Fruit fly (Drosophila melanogaster) whole organism, embryonic: Measurements from ENCODE around the gene CG8128.
A peak's percentile ranks its signal among the peaks of the same experiment; 100 is the strongest.

Experiments used
- Abd-B ChIP-seq: fragments of 200-800 bp; sonication (Bioruptor generic); optimal IDR thresholded peaks from 2 replicates; lab custom pipeline; 2018; ENCODE audit warnings: missing biosample characterization, mild to moderate bottlenecking, missing genetic modification characterization, moderate library complexity
- Atf-2 ChIP-seq: fragments of 200-800 bp; sonication (Bioruptor generic); optimal IDR thresholded peaks from 2 replicates; lab custom pipeline; 2016; ENCODE audit warnings: missing biosample characterization, missing genetic modification characterization
- Blimp-1 ChIP-seq: fragments of 200-800 bp; sonication (Bioruptor generic); optimal IDR thresholded peaks from 3 replicates; lab custom pipeline; 2018; ENCODE audit warnings: missing biosample characterization, missing genetic modification characterization, mild to moderate bottlenecking, moderate library complexity, missing genetic modification reagents
- C15 ChIP-seq: fragments of 200-800 bp; sonication (Bioruptor generic); IDR thresholded peaks from 3 replicates; pipeline ENCODE4 v1.3.6; 2022; ENCODE audit warnings: missing biosample characterization, missing genetic modification characterization
- CG10147 ChIP-seq: fragments of 200-800 bp; sonication (Bioruptor generic); optimal IDR thresholded peaks from 2 replicates; lab custom pipeline; 2019; ENCODE audit warnings: missing biosample characterization, mild to moderate bottlenecking, missing genetic modification characterization, moderate library complexity
- CG11504 ChIP-seq: fragments of 200-800 bp; sonication (Bioruptor generic); optimal IDR thresholded peaks from 3 replicates; lab custom pipeline; 2019; ENCODE audit warnings: missing biosample characterization, mild to moderate bottlenecking, missing genetic modification characterization, moderate library complexity
- CG12391 ChIP-seq: fragments of 200-800 bp; sonication (Bioruptor generic); optimal IDR thresholded peaks from 3 replicates; lab custom pipeline; 2018; ENCODE audit warnings: missing biosample characterization, mild to moderate bottlenecking, missing genetic modification characterization, moderate library complexity
- CG12769 ChIP-seq: fragments of 200-800 bp; sonication (Bioruptor generic); optimal IDR thresholded peaks from 2 replicates; lab custom pipeline; 2019; ENCODE audit warnings: missing biosample characterization, mild to moderate bottlenecking, missing genetic modification characterization, moderate library complexity
- CG14710 ChIP-seq: fragments of 200-800 bp; sonication (Bioruptor generic); optimal IDR thresholded peaks from 3 replicates; lab custom pipeline; 2019; ENCODE audit warnings: missing biosample characterization, mild to moderate bottlenecking, missing genetic modification characterization, moderate library complexity
- CG1647 ChIP-seq: fragments of 200-800 bp; sonication (Bioruptor generic); optimal IDR thresholded peaks from 3 replicates; lab custom pipeline; 2016; ENCODE audit warnings: missing biosample characterization, missing genetic modification characterization
- CG16813 ChIP-seq: fragments of 200-800 bp; sonication (Bioruptor generic); IDR thresholded peaks from 3 replicates; pipeline ENCODE4 v1.3.6; 2022; ENCODE audit warnings: missing biosample characterization, missing genetic modification characterization; ENCODE audit not compliant: partially characterized antibody
- CG17802 ChIP-seq: fragments of 200-800 bp; sonication (Bioruptor generic); optimal IDR thresholded peaks from 2 replicates; lab custom pipeline; 2018; ENCODE audit warnings: missing biosample characterization, mild to moderate bottlenecking, missing genetic modification characterization, moderate library complexity
- CG2712 ChIP-seq: fragments of 200-800 bp; optimal IDR thresholded peaks from 3 replicates; lab custom pipeline; 2019; ENCODE audit warnings: missing biosample characterization, mild to moderate bottlenecking, missing genetic modification characterization, moderate library complexity
- CG2875 ChIP-seq: fragments of 200-800 bp; sonication (Bioruptor generic); optimal IDR thresholded peaks from 2 replicates; lab custom pipeline; 2017; ENCODE audit warnings: missing biosample characterization, mild to moderate bottlenecking, missing genetic modification characterization, missing genetic modification reagents
- CG32532 ChIP-seq: fragments of 200-800 bp; sonication (Bioruptor generic); IDR thresholded peaks from 2 replicates; pipeline ENCODE4 v1.3.6; 2022; ENCODE audit warnings: missing biosample characterization, missing genetic modification characterization
- CG34224 ChIP-seq: fragments of 200-800 bp; sonication (Bioruptor generic); IDR thresholded peaks from 3 replicates; pipeline ENCODE4 v1.3.6; 2022; ENCODE audit warnings: missing biosample characterization, missing genetic modification characterization; ENCODE audit not compliant: partially characterized antibody
- CG3847 ChIP-seq: fragments of 200-800 bp; sonication (Bioruptor generic); IDR thresholded peaks from 2 replicates; pipeline ENCODE4 v1.3.6; 2022; ENCODE audit warnings: missing biosample characterization, missing genetic modification characterization
- CG43689 ChIP-seq: fragments of 200-800 bp; sonication (Bioruptor generic); IDR thresholded peaks from 2 replicates; pipeline ENCODE4 v1.3.6; 2022; ENCODE audit warnings: missing biosample characterization, missing genetic modification characterization
- CG6175 ChIP-seq: fragments of 200-800 bp; sonication (Bioruptor generic); IDR thresholded peaks from 3 replicates; pipeline ENCODE4 v1.3.6; 2022; ENCODE audit warnings: missing biosample characterization, missing genetic modification characterization
- CG6272 ChIP-seq: fragments of 200-800 bp; sonication (Bioruptor generic); IDR thresholded peaks from 2 replicates; pipeline ENCODE4 v1.3.6; 2022; ENCODE audit warnings: missing biosample characterization, missing genetic modification characterization
- CG6813 ChIP-seq: fragments of 200-800 bp; sonication (Bioruptor generic); optimal IDR thresholded peaks from 2 replicates; lab custom pipeline; 2017; ENCODE audit warnings: missing biosample characterization, missing genetic modification characterization, mild to moderate bottlenecking, moderate library complexity, missing genetic modification reagents
- CrebB ChIP-seq: fragments of 200-800 bp; sonication (Bioruptor generic); optimal IDR thresholded peaks from 3 replicates; lab custom pipeline; 2018; ENCODE audit warnings: missing biosample characterization, mild to moderate bottlenecking, missing genetic modification characterization
- Fer3 ChIP-seq: fragments of 200-800 bp; sonication (Bioruptor generic); optimal IDR thresholded peaks from 2 replicates; lab custom pipeline; 2018; ENCODE audit warnings: missing biosample characterization, mild to moderate bottlenecking, missing genetic modification characterization, moderate library complexity
- HLH4C ChIP-seq: fragments of 200-800 bp; sonication (Bioruptor generic); IDR thresholded peaks from 3 replicates; pipeline ENCODE4 v1.3.6; 2022; ENCODE audit warnings: missing biosample characterization, missing genetic modification characterization; ENCODE audit not compliant: partially characterized antibody
- Hmr ChIP-seq: fragments of 200-800 bp; sonication (Bioruptor generic); optimal IDR thresholded peaks from 3 replicates; lab custom pipeline; 2017; ENCODE audit warnings: mild to moderate bottlenecking, missing biosample characterization, missing genetic modification reagents, missing genetic modification characterization
- Med ChIP-seq: fragments of 200-800 bp; sonication (Bioruptor generic); peaks from one replicate; lab custom pipeline; 2016; ENCODE audit warnings: missing biosample characterization, missing genetic modification characterization, mild to moderate bottlenecking, inconsistent platforms, moderate library complexity
- NK7.1 ChIP-seq: fragments of 200-800 bp; sonication (Bioruptor generic); optimal IDR thresholded peaks from 3 replicates; lab custom pipeline; 2016; ENCODE audit warnings: missing biosample characterization, missing genetic modification characterization
- Pdp1 ChIP-seq, 2 experiments: fragments of 200-800 bp; sonication (Bioruptor generic); optimal IDR thresholded peaks; 3 replicates each; lab custom pipeline; 2016; ENCODE audit warnings: missing biosample characterization in 2 of 2, missing genetic modification characterization in 2 of 2, mild to moderate bottlenecking in 1 of 2, moderate library complexity in 1 of 2
- ara ChIP-seq: fragments of 200-800 bp; sonication (Bioruptor generic); IDR thresholded peaks from 2 replicates; pipeline ENCODE4 v1.3.6; 2022; ENCODE audit warnings: missing biosample characterization, missing genetic modification characterization
- bbx ChIP-seq: fragments of 200-800 bp; sonication (Bioruptor generic); IDR thresholded peaks from 2 replicates; pipeline ENCODE4 v1.3.6; 2022; ENCODE audit warnings: missing biosample characterization, missing genetic modification characterization; ENCODE audit not compliant: partially characterized antibody
- br ChIP-seq: fragments of >200 bp; optimal IDR thresholded peaks from 2 replicates; lab custom pipeline; 2017
- cad ChIP-seq: fragments of >200 bp; optimal IDR thresholded peaks from 2 replicates; lab custom pipeline; 2017; ENCODE audit warnings: missing biosample characterization, missing genetic modification characterization
- dati ChIP-seq: fragments of 200-800 bp; sonication (Bioruptor generic); IDR thresholded peaks from 2 replicates; pipeline ENCODE4 v1.3.6; 2022; ENCODE audit warnings: missing biosample characterization, missing genetic modification characterization
- dysf ChIP-seq: fragments of 200-800 bp; sonication (Bioruptor generic); IDR thresholded peaks from 3 replicates; pipeline ENCODE4 v1.3.6; 2022; ENCODE audit warnings: missing biosample characterization, missing genetic modification characterization
- exex ChIP-seq: fragments of 200-800 bp; sonication (Bioruptor generic); optimal IDR thresholded peaks from 4 replicates; lab custom pipeline; 2018; ENCODE audit warnings: missing biosample characterization, mild to moderate bottlenecking, missing genetic modification characterization, moderate library complexity
- jumu ChIP-seq: fragments of 200-800 bp; sonication (Bioruptor generic); optimal IDR thresholded peaks from 3 replicates; lab custom pipeline; 2016; ENCODE audit warnings: missing biosample characterization, missing genetic modification characterization
- mirr ChIP-seq: fragments of 200-800 bp; sonication (Bioruptor generic); optimal IDR thresholded peaks from 3 replicates; lab custom pipeline; 2018; ENCODE audit warnings: missing biosample characterization, mild to moderate bottlenecking, missing genetic modification characterization
- pan ChIP-seq, 4 experiments: fragments of >200 bp in 3 of 4; fragments of 200-800 bp in 1 of 4; sonication (Bioruptor generic) in 1 of 4; optimal IDR thresholded peaks in 3 of 4; IDR thresholded peaks in 1 of 4; 2 replicates each; pipeline versions ENCODE4 v1.3.6 to Lab custom; 2017 to 2022; ENCODE audit warnings: missing biosample characterization in 2 of 4, missing genetic modification characterization in 2 of 4, mixed read lengths in 1 of 4
- pb ChIP-seq: fragments of 200-800 bp; sonication (Bioruptor generic); optimal IDR thresholded peaks from 3 replicates; lab custom pipeline; 2016; ENCODE audit warnings: missing biosample characterization, missing genetic modification characterization
- sens ChIP-seq: fragments of 200-800 bp; sonication (Bioruptor generic); peaks from one replicate; lab custom pipeline; 2016; ENCODE audit warnings: missing biosample characterization, missing genetic modification characterization
- shn ChIP-seq: fragments of 200-800 bp; sonication (Bioruptor generic); optimal IDR thresholded peaks from 3 replicates; lab custom pipeline; 2016; ENCODE audit warnings: missing biosample characterization, missing genetic modification characterization
- sisA ChIP-seq: fragments of 200-800 bp; sonication (Bioruptor generic); IDR thresholded peaks from 2 replicates; pipeline ENCODE4 v1.3.6; 2022; ENCODE audit warnings: missing biosample characterization, missing genetic modification characterization
- slbo ChIP-seq: fragments of 200-800 bp; sonication (Bioruptor generic); IDR thresholded peaks from 2 replicates; pipeline ENCODE4 v1.3.6; 2022; ENCODE audit warnings: missing biosample characterization, missing genetic modification characterization
- sr ChIP-seq: fragments of 200-800 bp; sonication (Bioruptor generic); IDR thresholded peaks from 3 replicates; pipeline ENCODE4 v1.3.6; 2022; ENCODE audit warnings: missing biosample characterization, missing genetic modification characterization
- twi ChIP-seq: fragments of 200-800 bp; optimal IDR thresholded peaks from 2 replicates; lab custom pipeline; 2019; ENCODE audit warnings: missing biosample characterization, mild to moderate bottlenecking, missing genetic modification characterization, moderate library complexity
- unpg ChIP-seq: fragments of 200-800 bp; sonication (Bioruptor generic); optimal IDR thresholded peaks from 3 replicates; lab custom pipeline; 2018; ENCODE audit warnings: missing biosample characterization, mild to moderate bottlenecking, missing genetic modification characterization, moderate library complexity
- vnd ChIP-seq: fragments of 200-800 bp; sonication (Bioruptor generic); IDR thresholded peaks from 3 replicates; pipeline ENCODE4 v1.3.6; 2022; ENCODE audit warnings: missing biosample characterization, missing genetic modification characterization; ENCODE audit not compliant: partially characterized antibody

Gene CG8128

dm6 chrX:15688757-15689156 is 8.5 kb upstream of the CG8128 start, which contains the start of gene CG15599:
TSS of gene CG15599 (minus strand) at chrX:15688857.
- TF ChIP-seq bbx (no peak), CG2875 (GFP tag; lab: Kevin White, UChicago) (no peak), CG17802 (tag; lab: Kevin White, UChicago) (no peak)

DNA sequence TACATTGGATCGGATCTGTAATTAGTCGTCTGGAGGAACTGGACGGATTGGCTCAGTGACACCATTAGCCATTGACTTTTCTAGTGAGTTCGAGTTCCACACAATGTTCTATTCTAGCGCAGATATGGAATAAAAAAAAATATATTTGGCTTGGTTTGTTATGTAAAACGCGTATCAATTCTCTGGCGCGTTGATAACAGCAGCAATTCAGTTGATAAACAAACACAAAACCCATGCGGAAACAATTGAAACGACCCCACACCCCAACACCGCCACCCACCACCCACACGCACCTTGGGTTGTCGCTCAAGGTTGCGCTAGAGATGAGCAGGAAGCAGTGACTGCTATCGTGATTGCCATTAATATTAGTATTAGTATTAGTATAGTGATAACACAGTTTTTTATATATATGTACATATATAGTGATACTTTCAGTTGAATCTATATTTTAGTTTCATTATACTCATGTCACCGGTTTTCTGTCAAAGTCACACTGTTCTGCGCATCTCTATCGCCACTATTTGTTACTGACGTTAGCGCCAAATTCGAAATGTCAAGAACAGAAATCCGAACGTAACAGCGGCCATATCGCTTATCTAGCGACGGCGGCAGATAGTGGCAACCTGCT is 401 bp downstream of the CG8128 start:
- TF ChIP-seq Pdp1 (GFP tag; optimal IDR thresholded peaks at IDR 0.05; lab: Kevin White, UChicago) (peak; percentile 69 to 80), Hmr (GFP tag; lab: Kevin White, UChicago) (peak; percentile 97), pb (GFP tag; lab: Kevin White, UChicago) (no peak), CG1647 (GFP tag; lab: Kevin White, UChicago) (peak; percentile 68), C15 (GFP tag; lab: Robert Waterston, UW) (peak; percentile 90), sens (GFP tag; lab: Kevin White, UChicago) (peak; percentile 83), cad (GFP tag; lab: Kevin White, UChicago) (no peak), exex (tag; lab: Kevin White, UChicago) (peak; percentile 89), mirr (peak; percentile 82), jumu (GFP tag; lab: Kevin White, UChicago) (no peak), unpg (GFP tag; lab: Kevin White, UChicago) (peak; percentile 94), CG6272 (GFP tag; lab: Robert Waterston, UW) (peak; percentile 89), CG10147 (GFP tag; lab: Kevin White, UChicago) (peak; percentile 92), HLH4C (no peak), slbo (GFP tag; lab: Robert Waterston, UW) (peak; percentile 96), Med (GFP tag; lab: Kevin White, UChicago) (peak; percentile 91), shn (GFP tag; lab: Kevin White, UChicago) (no peak), CG6175 (peak; percentile 93), NK7.1 (peak; percentile 34), CG16813 (GFP tag; lab: Robert Waterston, UW) (no peak), Blimp-1 (GFP tag; lab: Kevin White, UChicago) (peak; percentile 87), CG6813 (GFP tag; lab: Kevin White, UChicago) (peak; percentile 87), CG32532 (GFP tag; lab: Robert Waterston, UW) (peak; percentile 97), CrebB (tag; lab: Kevin White, UChicago) (peak; percentile 78), ara (GFP tag; lab: Robert Waterston, UW) (peak; percentile 90), CG43689 (peak; percentile 74), CG11504 (tag; lab: Kevin White, UChicago) (peak; percentile 94), vnd (no peak), sr (GFP tag; lab: Robert Waterston, UW) (peak; percentile 89), sisA (GFP tag; lab: Robert Waterston, UW) (peak; percentile 95), CG3847 (GFP tag; lab: Robert Waterston, UW) (peak; percentile 89), Atf-2 (no peak), dysf (GFP tag; lab: Robert Waterston, UW) (peak; percentile 96), CG34224 (GFP tag; lab: Robert Waterston, UW) (no peak; the same call in 2 of the 3 replicates), Fer3 (tag; lab: Kevin White, UChicago) (peak; percentile 95), pan (optimal IDR thresholded peaks at IDR 0.05; lab: Kevin White, UChicago) (no peak), pan (GFP tag; optimal IDR thresholded peaks at IDR 0.05 in 1 of 2, IDR thresholded peaks at IDR 0.05 in 1 of 2) (peak in 1 of 2 experiments; percentile 96), CG2712 (tag; lab: Kevin White, UChicago) (peak; percentile 94), CG14710 (tag; lab: Kevin White, UChicago) (peak; percentile 88), twi (peak; percentile 69), CG12391 (tag; lab: Kevin White, UChicago) (peak; percentile 93), dati (GFP tag; lab: Robert Waterston, UW) (peak; percentile 71), Abd-B (GFP tag; lab: Kevin White, UChicago) (peak; percentile 89), CG12769 (tag; lab: Kevin White, UChicago) (peak; percentile 92), br (lab: Kevin White, UChicago) (no peak)
